Worm (Caenorhabditis elegans) whole organism, L1 larva: Measurements from ENCODE around the gene athp-1.

Experiments used
- C04F5.9 ChIP-seq: sonication (generic microtip); optimal IDR thresholded peaks from 2 replicates; lab custom pipeline; 2016; ENCODE audit warnings: missing genetic modification characterization, missing compliant biosample characterization
- C16A3.4 ChIP-seq: fragments of 150-350 bp; optimal IDR thresholded peaks from 2 replicates; lab custom pipeline; 2014; ENCODE audit warnings: missing biosample characterization, missing genetic modification characterization
- F16B12.6 ChIP-seq: fragments of 150-350 bp; optimal IDR thresholded peaks from 2 replicates; lab custom pipeline; 2014; ENCODE audit warnings: missing biosample characterization, missing genetic modification characterization
- Y116A8C.19 ChIP-seq: sonication (generic microtip); optimal IDR thresholded peaks from 2 replicates; lab custom pipeline; 2016; ENCODE audit warnings: missing compliant biosample characterization, missing genetic modification characterization, borderline replicate concordance
- aly-2 ChIP-seq: fragments of 150-350 bp; optimal IDR thresholded peaks from 2 replicates; lab custom pipeline; 2014; ENCODE audit warnings: missing biosample characterization, missing genetic modification characterization
- ama-1 ChIP-seq: fragments of 150-350 bp; optimal IDR thresholded peaks from 2 replicates; lab custom pipeline; 2014
- blmp-1 ChIP-seq: fragments of 150-350 bp; optimal IDR thresholded peaks from 2 replicates; lab custom pipeline; 2014; ENCODE audit warnings: missing biosample characterization, missing genetic modification characterization
- ceh-8 ChIP-seq: fragments of 200-800 bp; sonication (Bioruptor generic); optimal IDR thresholded peaks from 2 replicates; lab custom pipeline; 2018; ENCODE audit warnings: mild to moderate bottlenecking, missing genetic modification characterization, moderate library complexity, missing compliant biosample characterization
- ceh-82 ChIP-seq, 3 experiments: fragments of 150-350 bp in 1 of 3; sonication (generic microtip) in 2 of 3; optimal IDR thresholded peaks; 2 replicates each; lab custom pipeline; 2014 to 2017; ENCODE audit warnings: missing biosample characterization in 3 of 3, missing genetic modification characterization in 3 of 3
- ceh-90 ChIP-seq: sonication (generic microtip); optimal IDR thresholded peaks from 2 replicates; lab custom pipeline; 2016; ENCODE audit warnings: missing genetic modification characterization, missing compliant biosample characterization
- ces-1 ChIP-seq: fragments of 150-350 bp; optimal IDR thresholded peaks from 2 replicates; lab custom pipeline; 2014; ENCODE audit warnings: missing biosample characterization, missing genetic modification reagents, missing genetic modification characterization
- dpl-1 ChIP-seq, 3 experiments: fragments of 150-350 bp in 2 of 3; sonication (generic microtip) in 1 of 3; optimal IDR thresholded peaks; 2 replicates each; lab custom pipeline; 2014 to 2017; ENCODE audit warnings: missing biosample characterization in 3 of 3, missing genetic modification characterization in 3 of 3, missing genetic modification reagents in 3 of 3
- efl-1 ChIP-seq, 4 experiments: fragments of 150-350 bp; optimal IDR thresholded peaks in 3 of 4; peaks in 1 of 4; 1 replicate in 1 of 4; 2 replicates in 3 of 4; lab custom pipeline; 2014; ENCODE audit warnings: missing biosample characterization in 2 of 4, missing genetic modification characterization in 2 of 4, missing genetic modification reagents in 2 of 4
- egl-13 ChIP-seq: sonication (generic microtip); optimal IDR thresholded peaks from 2 replicates; lab custom pipeline; 2016; ENCODE audit warnings: missing genotype, missing genetic modification reagents, missing genetic modification characterization, missing compliant biosample characterization
- fkh-10 ChIP-seq: sonication (generic microtip); optimal IDR thresholded peaks from 2 replicates; lab custom pipeline; 2017; ENCODE audit warnings: missing biosample characterization, missing genetic modification reagents, missing genetic modification characterization
- fkh-8 ChIP-seq: sonication (generic microtip); optimal IDR thresholded peaks from 2 replicates; lab custom pipeline; 2016; ENCODE audit warnings: mild to moderate bottlenecking, missing genetic modification characterization, missing compliant biosample characterization
- grh-1 ChIP-seq: fragments of 200-800 bp; sonication (Bioruptor generic); IDR thresholded peaks from 2 replicates; pipeline ENCODE4 v1.3.6; 2022; ENCODE audit warnings: missing genetic modification reagents, missing genetic modification characterization, missing compliant biosample characterization
- hlh-4 ChIP-seq: sonication (generic microtip); optimal IDR thresholded peaks from 2 replicates; lab custom pipeline; 2016; ENCODE audit warnings: mild to moderate bottlenecking, missing genetic modification characterization, missing compliant biosample characterization
- irx-1 ChIP-seq: sonication (generic microtip); optimal IDR thresholded peaks from 2 replicates; lab custom pipeline; 2016; ENCODE audit warnings: missing genetic modification characterization, missing compliant biosample characterization
- lin-13 ChIP-seq: fragments of 150-350 bp; optimal IDR thresholded peaks from 2 replicates; lab custom pipeline; 2014; ENCODE audit warnings: missing biosample characterization, missing genetic modification reagents, missing genetic modification characterization
- lin-15B ChIP-seq: fragments of 150-350 bp; sonication (generic microtip); optimal IDR thresholded peaks from 3 replicates; lab custom pipeline; 2014; ENCODE audit warnings: missing biosample characterization, missing genetic modification characterization
- lin-35 ChIP-seq, 2 experiments: fragments of 150-350 bp; optimal IDR thresholded peaks; 2 replicates each; lab custom pipeline; 2014; ENCODE audit warnings: missing biosample characterization in 2 of 2, missing genetic modification characterization in 2 of 2, missing genetic modification reagents in 2 of 2
- lin-39 ChIP-seq: fragments of 150-350 bp; optimal IDR thresholded peaks from 2 replicates; lab custom pipeline; 2014; ENCODE audit warnings: missing biosample characterization, missing genetic modification reagents, missing genetic modification characterization
- lsy-2 ChIP-seq, 2 experiments: fragments of 150-350 bp; optimal IDR thresholded peaks; 2 replicates each; lab custom pipeline; 2014; ENCODE audit warnings: missing biosample characterization in 2 of 2, missing genetic modification characterization in 2 of 2
- mdl-1 ChIP-seq, 2 experiments: fragments of 150-350 bp; optimal IDR thresholded peaks; 2 replicates each; lab custom pipeline; 2014 to 2017; ENCODE audit warnings: missing biosample characterization in 2 of 2, missing genetic modification characterization in 2 of 2, inconsistent platforms in 1 of 2
- mef-2 ChIP-seq: fragments of 150-350 bp; optimal IDR thresholded peaks from 2 replicates; lab custom pipeline; 2014; ENCODE audit warnings: missing biosample characterization, missing genetic modification characterization
- mep-1 ChIP-seq: fragments of 150-350 bp; optimal IDR thresholded peaks from 2 replicates; lab custom pipeline; 2014; ENCODE audit warnings: missing biosample characterization, missing genetic modification characterization
- nhr-11 ChIP-seq: fragments of 150-350 bp; optimal IDR thresholded peaks from 2 replicates; lab custom pipeline; 2014; ENCODE audit warnings: missing biosample characterization, missing genetic modification characterization
- nhr-237 ChIP-seq: fragments of 150-350 bp; optimal IDR thresholded peaks from 2 replicates; lab custom pipeline; 2014; ENCODE audit warnings: missing biosample characterization, missing genetic modification characterization
- nhr-28 ChIP-seq: fragments of 150-350 bp; optimal IDR thresholded peaks from 2 replicates; lab custom pipeline; 2014; ENCODE audit warnings: missing biosample characterization, missing genetic modification characterization
- nhr-47 ChIP-seq: sonication (generic microtip); optimal IDR thresholded peaks from 2 replicates; lab custom pipeline; 2016; ENCODE audit warnings: mild to moderate bottlenecking, missing genetic modification characterization, moderate library complexity, missing compliant biosample characterization
- nhr-71 ChIP-seq: sonication (generic microtip); optimal IDR thresholded peaks from 2 replicates; lab custom pipeline; 2016; ENCODE audit warnings: mild to moderate bottlenecking, missing genetic modification characterization, moderate library complexity, missing compliant biosample characterization
- nhr-76 ChIP-seq: sonication (generic microtip); optimal IDR thresholded peaks from 2 replicates; lab custom pipeline; 2017; ENCODE audit warnings: missing biosample characterization, missing genetic modification characterization
- nhr-84 ChIP-seq: sonication (generic microtip); optimal IDR thresholded peaks from 2 replicates; lab custom pipeline; 2017; ENCODE audit warnings: missing biosample characterization, missing genetic modification characterization
- nhr-85 ChIP-seq: sonication (generic microtip); peaks from one replicate; lab custom pipeline; 2016; ENCODE audit warnings: missing genetic modification characterization, inconsistent platforms, missing compliant biosample characterization
- nhr-90 ChIP-seq: sonication (generic microtip); optimal IDR thresholded peaks from 2 replicates; lab custom pipeline; 2016; ENCODE audit warnings: mild to moderate bottlenecking, missing genetic modification characterization, missing compliant biosample characterization; ENCODE audit not compliant: poor library complexity
- pqm-1 ChIP-seq: sonication (generic microtip); optimal IDR thresholded peaks from 3 replicates; lab custom pipeline; 2017; ENCODE audit warnings: missing biosample characterization, missing genetic modification characterization
- rnt-1 ChIP-seq: sonication (generic microtip); optimal IDR thresholded peaks from 2 replicates; lab custom pipeline; 2016; ENCODE audit warnings: mild to moderate bottlenecking, missing genetic modification characterization, moderate library complexity, missing compliant biosample characterization
- sup-37 ChIP-seq: fragments of 200-800 bp; sonication (Bioruptor generic); optimal IDR thresholded peaks from 2 replicates; lab custom pipeline; 2018; ENCODE audit warnings: mild to moderate bottlenecking, missing genetic modification characterization, missing compliant biosample characterization
- swsn-7 ChIP-seq: sonication (generic microtip); optimal IDR thresholded peaks from 2 replicates; lab custom pipeline; 2016; ENCODE audit warnings: missing genetic modification characterization, missing compliant biosample characterization
- tbx-2 ChIP-seq: sonication (generic microtip); optimal IDR thresholded peaks from 2 replicates; lab custom pipeline; 2016; ENCODE audit warnings: missing genetic modification characterization, missing compliant biosample characterization
- tlp-1 ChIP-seq: fragments of 150-350 bp; optimal IDR thresholded peaks from 2 replicates; lab custom pipeline; 2014; ENCODE audit warnings: missing biosample characterization, missing genetic modification characterization
- unc-86 ChIP-seq: sonication (generic microtip); optimal IDR thresholded peaks from 2 replicates; lab custom pipeline; 2016; ENCODE audit warnings: missing genetic modification characterization, missing compliant biosample characterization
- unc-98 ChIP-seq: fragments of 200-800 bp; sonication (Bioruptor generic); IDR thresholded peaks from 2 replicates; pipeline ENCODE4 v1.3.6; 2022; ENCODE audit warnings: missing genetic modification characterization, missing compliant biosample characterization
- zip-4 ChIP-seq: fragments of 200-800 bp; sonication (Bioruptor generic); optimal IDR thresholded peaks from 2 replicates; lab custom pipeline; 2018; ENCODE audit warnings: mild to moderate bottlenecking, missing genetic modification characterization, moderate library complexity, missing compliant biosample characterization
- ztf-11 ChIP-seq, 2 experiments: sonication (generic microtip); optimal IDR thresholded peaks; 2 replicates each; lab custom pipeline; 2016 to 2017; ENCODE audit warnings: missing genetic modification characterization in 2 of 2, missing biosample characterization in 1 of 2, missing compliant biosample characterization in 1 of 2

The athp-1 gene

DNA sequence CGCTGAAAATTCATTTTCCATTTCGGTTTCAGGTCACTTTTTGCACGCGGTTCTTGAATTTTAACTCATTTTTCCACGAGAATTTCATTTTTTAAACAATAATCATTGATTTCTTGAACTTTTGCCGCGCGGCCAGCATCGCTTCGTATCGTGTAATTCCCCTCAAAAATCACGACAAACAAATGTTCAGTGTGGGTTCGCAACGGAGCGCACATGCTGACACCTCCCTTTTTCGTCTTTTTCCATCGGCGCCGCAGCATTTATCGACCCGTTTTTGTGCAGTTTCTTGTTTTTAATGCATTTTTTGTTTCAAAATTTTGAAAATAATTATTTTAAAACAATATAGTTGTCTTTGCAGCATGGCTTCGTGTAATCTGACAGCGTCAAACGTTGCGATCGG is 49.3 kb downstream of the athp-1 start, which contains the start of gene M142.5:
M142.5 (plus strand) TSS at position 352 of the 400 bp plus-strand sequence.
- TF ChIP-seq ceh-8 (GFP tag; lab: Kevin White, UChicago) (no peak), Y116A8C.19 (tag; lab: Kevin White, UChicago) (no peak), zip-4 (no peak), nhr-28 (tag; lab: Kevin White, UChicago) (no peak), tbx-2 (tag; lab: Kevin White, UChicago) (no peak), swsn-7 (tag; lab: Kevin White, UChicago) (no peak), irx-1 (tag; lab: Kevin White, UChicago) (no peak), nhr-84 (tag; lab: Kevin White, UChicago) (no peak), C16A3.4 (tag; lab: Kevin White, UChicago) (peak; percentile 21), F16B12.6 (tag; lab: Kevin White, UChicago) (peak; percentile 28), mef-2 (tag; lab: Kevin White, UChicago) (no peak), lsy-2 (tag; optimal IDR thresholded peaks at IDR 0.05; lab: Kevin White, UChicago) (peak in 1 of 2 experiments; percentile 43), lin-35 (GFP tag; optimal IDR thresholded peaks at IDR 0.05; lab: Kevin White, UChicago) (peak; percentile 40 to 66), unc-98 (no peak), mep-1 (tag; lab: Kevin White, UChicago) (peak; percentile 30), ceh-82 (tag; optimal IDR thresholded peaks at IDR 0.05; lab: Kevin White, UChicago) (peak in 1 of 3 experiments; percentile 4), mdl-1 (tag; optimal IDR thresholded peaks at IDR 0.05; lab: Kevin White, UChicago) (peak in 1 of 2 experiments; percentile 23), efl-1 (optimal IDR thresholded peaks at IDR 0.05; lab: Kevin White, UChicago) (peak; percentile 41 to 43), efl-1 (GFP tag; optimal IDR thresholded peaks at IDR 0.05 in 1 of 2; lab: Kevin White, UChicago) (peak; percentile 49 to 80), dpl-1 (GFP tag; optimal IDR thresholded peaks at IDR 0.05; lab: Kevin White, UChicago) (peak; percentile 8 to 58 (median 22)), lin-15B (tag; lab: Kevin White, UChicago) (peak; percentile 8), blmp-1 (tag; lab: Kevin White, UChicago) (peak; percentile 43)

DNA sequence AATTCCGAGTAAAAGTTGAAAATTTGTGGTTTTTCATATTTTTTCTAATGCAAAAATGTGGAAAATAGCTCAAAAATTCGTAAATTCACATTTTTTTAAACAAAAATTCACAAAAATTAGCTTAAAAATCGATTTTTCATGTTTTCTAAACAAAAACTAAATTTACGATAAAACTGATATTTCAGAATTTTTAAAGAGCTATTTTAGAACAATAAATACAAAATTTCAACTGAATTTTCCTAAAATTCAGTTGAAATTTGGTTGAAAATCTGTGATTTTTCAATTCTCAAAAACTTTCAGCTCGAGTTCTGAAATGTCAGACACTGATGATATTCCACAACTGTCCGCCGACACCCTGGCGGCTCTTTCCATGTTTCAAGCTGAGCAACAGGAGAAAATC is 51.8 kb downstream of the athp-1 start, which contains the start of gene M142.8:
M142.8 (plus strand) TSS at position 301 of the 400 bp plus-strand sequence.
- TF ChIP-seq fkh-8 (no peak), unc-98 (no peak), lin-13 (GFP tag; lab: Kevin White, UChicago) (no peak), ama-1 (lab: Kevin White, UChicago) (no peak), ces-1 (GFP tag; lab: Kevin White, UChicago) (no peak), nhr-71 (tag; lab: Kevin White, UChicago) (no peak), F16B12.6 (tag; lab: Kevin White, UChicago) (no peak), unc-86 (no peak), nhr-11 (tag; lab: Kevin White, UChicago) (no peak), pqm-1 (tag; lab: Kevin White, UChicago) (no peak), egl-13 (tag; lab: Kevin White, UChicago) (no peak), nhr-47 (tag; lab: Kevin White, UChicago) (no peak), fkh-10 (GFP tag; lab: Kevin White, UChicago) (no peak), C04F5.9 (tag; lab: Kevin White, UChicago) (no peak), nhr-84 (tag; lab: Kevin White, UChicago) (no peak), aly-2 (tag; lab: Kevin White, UChicago) (no peak), rnt-1 (no peak), lin-39 (tag; lab: Kevin White, UChicago) (no peak), tlp-1 (tag; lab: Kevin White, UChicago) (no peak), ztf-11 (tag; optimal IDR thresholded peaks at IDR 0.05; lab: Kevin White, UChicago) (no peak)

DNA sequence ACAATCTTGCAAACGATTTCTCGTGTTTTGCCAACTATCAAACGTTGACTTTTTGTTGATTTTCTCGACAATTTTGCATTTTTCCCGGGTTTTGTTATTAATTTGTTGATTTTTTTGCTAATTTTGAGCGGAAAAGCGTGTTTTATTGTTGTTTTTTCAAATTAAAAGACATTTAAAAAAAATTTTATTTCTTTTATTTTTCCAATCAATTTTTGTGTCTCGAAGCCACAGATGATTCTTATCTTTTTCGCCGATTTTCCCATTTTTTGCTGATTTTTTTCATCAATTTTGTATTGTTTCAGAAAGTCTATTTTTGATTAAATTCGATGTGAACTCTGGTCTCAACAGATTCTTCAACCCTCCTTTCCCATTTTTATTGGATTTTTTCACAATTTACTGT is 54.4 kb downstream of the athp-1 start, which contains the start of gene rle-1:
rle-1 (plus strand) TSS at position 301 of the 400 bp plus-strand sequence.
- TF ChIP-seq nhr-90 (tag; lab: Kevin White, UChicago), result no peak
- no peak for TF ChIP-seq irx-1 (tag; lab: Kevin White, UChicago)
- no peak for TF ChIP-seq pqm-1 (tag; lab: Kevin White, UChicago)
- TF ChIP-seq fkh-10 (GFP tag; lab: Kevin White, UChicago), result no peak
- no peak for TF ChIP-seq ceh-82 (tag; optimal IDR thresholded peaks at IDR 0.05; lab: Kevin White, UChicago)
- no peak for TF ChIP-seq nhr-71 (tag; lab: Kevin White, UChicago)
- TF ChIP-seq unc-98, result no peak
- TF ChIP-seq sup-37 (GFP tag; lab: Kevin White, UChicago), result no peak
- no peak for TF ChIP-seq nhr-85 (tag; lab: Kevin White, UChicago)
- TF ChIP-seq ceh-90 (tag; lab: Kevin White, UChicago), result no peak
- TF ChIP-seq nhr-237 (tag; lab: Kevin White, UChicago), result no peak
- no peak for TF ChIP-seq grh-1 (GFP tag; lab: Robert Waterston, UW)
- TF ChIP-seq nhr-76, result no peak
- no peak for TF ChIP-seq hlh-4 (tag; lab: Kevin White, UChicago)
